Fruit fly (Drosophila melanogaster) whole organism, embryonic: Measurements from ENCODE around the gene Ufd1.

ENCODE experiments used
- Abd-B ChIP-seq: fragments of 200-800 bp; sonication (Bioruptor generic); optimal IDR thresholded peaks from 2 replicates; lab custom pipeline; 2018; ENCODE audit warnings: missing biosample characterization, mild to moderate bottlenecking, missing genetic modification characterization, moderate library complexity
- C15 ChIP-seq: fragments of 200-800 bp; sonication (Bioruptor generic); IDR thresholded peaks from 3 replicates; pipeline ENCODE4 v1.3.6; 2022; ENCODE audit warnings: missing biosample characterization, missing genetic modification characterization
- CG10431 ChIP-seq: fragments of 200-800 bp; sonication (Bioruptor generic); optimal IDR thresholded peaks from 3 replicates; lab custom pipeline; 2018; ENCODE audit warnings: missing biosample characterization, mild to moderate bottlenecking, missing genetic modification characterization
- CG10979 ChIP-seq: fragments of 200-800 bp; sonication (Bioruptor generic); optimal IDR thresholded peaks from 2 replicates; lab custom pipeline; 2018; ENCODE audit warnings: missing biosample characterization, mild to moderate bottlenecking, missing genetic modification characterization, moderate library complexity
- CG11695 ChIP-seq: fragments of 200-800 bp; sonication (Bioruptor generic); IDR thresholded peaks from 3 replicates; pipeline ENCODE4 v1.3.6; 2022; ENCODE audit warnings: missing biosample characterization, missing genetic modification characterization
- CG12071 ChIP-seq: fragments of 200-800 bp; sonication (Bioruptor generic); optimal IDR thresholded peaks from 3 replicates; lab custom pipeline; 2018; ENCODE audit warnings: missing biosample characterization, mild to moderate bottlenecking, missing genetic modification characterization
- CG13296 ChIP-seq: fragments of 200-800 bp; sonication (Bioruptor generic); optimal IDR thresholded peaks from 3 replicates; lab custom pipeline; 2018; ENCODE audit warnings: missing biosample characterization, mild to moderate bottlenecking, missing genetic modification characterization
- CG13775 ChIP-seq: fragments of 200-800 bp; sonication (Bioruptor generic); optimal IDR thresholded peaks from 3 replicates; lab custom pipeline; 2017; ENCODE audit warnings: missing biosample characterization, mild to moderate bottlenecking, missing genetic modification characterization
- CG14667 ChIP-seq: fragments of 200-800 bp; sonication (Bioruptor generic); IDR thresholded peaks from 2 replicates; pipeline ENCODE4 v1.3.6; 2022; ENCODE audit warnings: missing biosample characterization, missing genetic modification characterization
- CG1602 ChIP-seq: fragments of 200-800 bp; sonication (Bioruptor generic); optimal IDR thresholded peaks from 3 replicates; lab custom pipeline; 2016; ENCODE audit warnings: missing biosample characterization, missing genetic modification characterization
- CG1603 ChIP-seq: fragments of 200-800 bp; sonication (Bioruptor generic); optimal IDR thresholded peaks from 2 replicates; lab custom pipeline; 2019; ENCODE audit warnings: missing biosample characterization, mild to moderate bottlenecking, missing genetic modification characterization, moderate library complexity
- CG17568 ChIP-seq: fragments of 200-800 bp; sonication (Bioruptor generic); optimal IDR thresholded peaks from 2 replicates; lab custom pipeline; 2018; ENCODE audit warnings: missing biosample characterization, mild to moderate bottlenecking, missing genetic modification characterization, moderate library complexity
- CG18599 ChIP-seq: fragments of 200-800 bp; sonication (Bioruptor generic); optimal IDR thresholded peaks from 3 replicates; lab custom pipeline; 2017; ENCODE audit warnings: missing biosample characterization, missing genetic modification characterization, mild to moderate bottlenecking, moderate library complexity, missing genetic modification reagents
- CG18764 ChIP-seq: fragments of 200-800 bp; sonication (Bioruptor generic); optimal IDR thresholded peaks from 3 replicates; lab custom pipeline; 2016; ENCODE audit warnings: missing biosample characterization, missing genetic modification characterization
- CG2199 ChIP-seq: fragments of 200-800 bp; sonication (Bioruptor generic); IDR thresholded peaks from 3 replicates; pipeline ENCODE4 v1.3.6; 2022; ENCODE audit warnings: missing biosample characterization, missing genetic modification characterization
- CG34422 ChIP-seq: fragments of 200-800 bp; sonication (Bioruptor generic); IDR thresholded peaks from 3 replicates; pipeline ENCODE4 v1.3.6; 2022; ENCODE audit warnings: missing biosample characterization, missing genetic modification characterization
- CG3995 ChIP-seq: fragments of 200-800 bp; sonication (Bioruptor generic); optimal IDR thresholded peaks from 3 replicates; lab custom pipeline; 2016; ENCODE audit warnings: missing biosample characterization, missing genetic modification characterization
- CG4617 ChIP-seq: fragments of 200-800 bp; sonication (Bioruptor generic); optimal IDR thresholded peaks from 3 replicates; lab custom pipeline; 2016; ENCODE audit warnings: missing biosample characterization, missing genetic modification characterization, borderline replicate concordance
- CG7372 ChIP-seq: fragments of 200-800 bp; sonication (Bioruptor generic); IDR thresholded peaks from 2 replicates; pipeline ENCODE4 v1.3.6; 2022; ENCODE audit warnings: missing biosample characterization, missing genetic modification characterization
- CG8089 ChIP-seq: fragments of 200-800 bp; sonication (Bioruptor generic); optimal IDR thresholded peaks from 3 replicates; lab custom pipeline; 2016; ENCODE audit warnings: missing biosample characterization, missing genetic modification characterization
- CG9437 ChIP-seq: fragments of 200-800 bp; sonication (Bioruptor generic); optimal IDR thresholded peaks from 2 replicates; lab custom pipeline; 2018; ENCODE audit warnings: missing biosample characterization, mild to moderate bottlenecking, missing genetic modification characterization
- CG9727 ChIP-seq: fragments of 200-800 bp; sonication (Bioruptor generic); optimal IDR thresholded peaks from 3 replicates; lab custom pipeline; 2017; ENCODE audit warnings: missing biosample characterization, mild to moderate bottlenecking, missing genetic modification characterization
- Eip74EF ChIP-seq, 2 experiments: fragments of 200-800 bp in 1 of 2; fragments of >200 bp in 1 of 2; sonication (Bioruptor generic) in 1 of 2; optimal IDR thresholded peaks; 2 replicates each; lab custom pipeline; 2017 to 2019; ENCODE audit warnings: missing biosample characterization in 2 of 2, missing genetic modification characterization in 2 of 2, mild to moderate bottlenecking in 1 of 2, moderate library complexity in 1 of 2
- Neu2 ChIP-seq: fragments of 200-800 bp; sonication (Bioruptor generic); optimal IDR thresholded peaks from 3 replicates; lab custom pipeline; 2016; ENCODE audit warnings: missing biosample characterization, missing genetic modification characterization, borderline replicate concordance
- Oli ChIP-seq: fragments of 200-800 bp; sonication (Bioruptor generic); optimal IDR thresholded peaks from 2 replicates; lab custom pipeline; 2018; ENCODE audit warnings: missing biosample characterization, mild to moderate bottlenecking, missing genetic modification characterization, moderate library complexity
- Sry-δ ChIP-seq: fragments of 200-800 bp; sonication (Bioruptor generic); optimal IDR thresholded peaks from 2 replicates; lab custom pipeline; 2016; ENCODE audit warnings: missing biosample characterization, missing genetic modification characterization
- Xrp1 ChIP-seq: fragments of 200-800 bp; sonication (Bioruptor generic); IDR thresholded peaks from 2 replicates; pipeline ENCODE4 v1.3.6; 2022; ENCODE audit warnings: missing biosample characterization, missing genetic modification characterization
- caup ChIP-seq: fragments of 200-800 bp; sonication (Bioruptor generic); optimal IDR thresholded peaks from 3 replicates; lab custom pipeline; 2017; ENCODE audit warnings: missing biosample characterization, mild to moderate bottlenecking, missing genetic modification characterization, moderate library complexity; ENCODE audit not compliant: severe bottlenecking
- disco-r ChIP-seq: fragments of 200-800 bp; sonication (Bioruptor generic); optimal IDR thresholded peaks from 2 replicates; lab custom pipeline; 2016; ENCODE audit warnings: missing biosample characterization, missing genetic modification characterization
- ems ChIP-seq: fragments of 200-800 bp; sonication (Bioruptor generic); optimal IDR thresholded peaks from 3 replicates; lab custom pipeline; 2016; ENCODE audit warnings: missing biosample characterization, missing genetic modification characterization
- ewg ChIP-seq: fragments of 200-800 bp; sonication (Bioruptor generic); optimal IDR thresholded peaks from 3 replicates; lab custom pipeline; 2017; ENCODE audit warnings: mild to moderate bottlenecking, missing biosample characterization, missing genetic modification reagents, missing genetic modification characterization
- fd96Cb ChIP-seq: fragments of 200-800 bp; sonication (Bioruptor generic); optimal IDR thresholded peaks from 2 replicates; lab custom pipeline; 2018; ENCODE audit warnings: missing biosample characterization, mild to moderate bottlenecking, missing genetic modification characterization, moderate library complexity
- gce ChIP-seq: fragments of 200-800 bp; sonication (Bioruptor generic); IDR thresholded peaks from 3 replicates; pipeline ENCODE4 v1.3.6; 2022; ENCODE audit warnings: missing biosample characterization, missing genetic modification characterization
- gcm ChIP-seq: fragments of 200-800 bp; sonication (Bioruptor generic); optimal IDR thresholded peaks from 2 replicates; lab custom pipeline; 2019; ENCODE audit warnings: missing biosample characterization, mild to moderate bottlenecking, missing genetic modification characterization, moderate library complexity
- gsb ChIP-seq: fragments of 200-800 bp; sonication (Bioruptor generic); IDR thresholded peaks from 2 replicates; pipeline ENCODE4 v1.3.6; 2022; ENCODE audit warnings: missing biosample characterization, missing genetic modification characterization
- lab ChIP-seq: fragments of 200-800 bp; sonication (Bioruptor generic); optimal IDR thresholded peaks from 3 replicates; lab custom pipeline; 2017; ENCODE audit warnings: missing biosample characterization, missing genetic modification characterization, mild to moderate bottlenecking, moderate library complexity, missing genetic modification reagents
- odd ChIP-seq: fragments of 200-800 bp; sonication (Bioruptor generic); optimal IDR thresholded peaks from 2 replicates; lab custom pipeline; 2017; ENCODE audit warnings: missing biosample characterization, mild to moderate bottlenecking, missing genetic modification characterization
- org-1 ChIP-seq: fragments of 200-800 bp; sonication (Bioruptor generic); optimal IDR thresholded peaks from 2 replicates; lab custom pipeline; 2017; ENCODE audit warnings: missing biosample characterization, missing genetic modification characterization
- pan ChIP-seq, 4 experiments: fragments of >200 bp in 3 of 4; fragments of 200-800 bp in 1 of 4; sonication (Bioruptor generic) in 1 of 4; optimal IDR thresholded peaks in 3 of 4; IDR thresholded peaks in 1 of 4; 2 replicates each; pipeline versions ENCODE4 v1.3.6 to Lab custom; 2017 to 2022; ENCODE audit warnings: missing biosample characterization in 2 of 4, missing genetic modification characterization in 2 of 4, mixed read lengths in 1 of 4
- row ChIP-seq: fragments of 200-800 bp; sonication (Bioruptor generic); IDR thresholded peaks from 3 replicates; pipeline ENCODE4 v1.3.6; 2022; ENCODE audit warnings: missing biosample characterization, missing genetic modification characterization
- sc ChIP-seq, 3 experiments: fragments of >200 bp in 2 of 3; fragments of 200-800 bp in 1 of 3; sonication (Bioruptor generic) in 1 of 3; optimal IDR thresholded peaks; 2 replicates in 2 of 3; 3 replicates in 1 of 3; lab custom pipeline; 2017; ENCODE audit warnings: mild to moderate bottlenecking in 1 of 3, missing biosample characterization in 1 of 3, missing genetic modification characterization in 1 of 3, missing genetic modification reagents in 1 of 3
- sd ChIP-seq: fragments of 200-800 bp; sonication (Bioruptor generic); optimal IDR thresholded peaks from 3 replicates; lab custom pipeline; 2018; ENCODE audit warnings: missing biosample characterization, mild to moderate bottlenecking, missing genetic modification characterization, moderate library complexity
- sens ChIP-seq: fragments of 200-800 bp; sonication (Bioruptor generic); peaks from one replicate; lab custom pipeline; 2016; ENCODE audit warnings: missing biosample characterization, missing genetic modification characterization
- shn ChIP-seq: fragments of 200-800 bp; sonication (Bioruptor generic); optimal IDR thresholded peaks from 3 replicates; lab custom pipeline; 2016; ENCODE audit warnings: missing biosample characterization, missing genetic modification characterization
- tap ChIP-seq: fragments of 200-800 bp; optimal IDR thresholded peaks from 3 replicates; lab custom pipeline; 2019; ENCODE audit warnings: missing biosample characterization, mild to moderate bottlenecking, missing genetic modification characterization, moderate library complexity
- trem ChIP-seq: fragments of 200-800 bp; optimal IDR thresholded peaks from 3 replicates; lab custom pipeline; 2019; ENCODE audit warnings: missing biosample characterization, mild to moderate bottlenecking, missing genetic modification characterization, moderate library complexity
- unpg ChIP-seq: fragments of 200-800 bp; sonication (Bioruptor generic); optimal IDR thresholded peaks from 3 replicates; lab custom pipeline; 2018; ENCODE audit warnings: missing biosample characterization, mild to moderate bottlenecking, missing genetic modification characterization, moderate library complexity
- vfl ChIP-seq: fragments of 200-800 bp; sonication (Bioruptor generic); optimal IDR thresholded peaks from 2 replicates; lab custom pipeline; 2016; ENCODE audit warnings: missing biosample characterization, missing genetic modification characterization
- wek ChIP-seq: fragments of 200-800 bp; sonication (Bioruptor generic); optimal IDR thresholded peaks from 3 replicates; lab custom pipeline; 2018; ENCODE audit warnings: missing biosample characterization, mild to moderate bottlenecking, missing genetic modification characterization, moderate library complexity

The Ufd1 gene

DNA sequence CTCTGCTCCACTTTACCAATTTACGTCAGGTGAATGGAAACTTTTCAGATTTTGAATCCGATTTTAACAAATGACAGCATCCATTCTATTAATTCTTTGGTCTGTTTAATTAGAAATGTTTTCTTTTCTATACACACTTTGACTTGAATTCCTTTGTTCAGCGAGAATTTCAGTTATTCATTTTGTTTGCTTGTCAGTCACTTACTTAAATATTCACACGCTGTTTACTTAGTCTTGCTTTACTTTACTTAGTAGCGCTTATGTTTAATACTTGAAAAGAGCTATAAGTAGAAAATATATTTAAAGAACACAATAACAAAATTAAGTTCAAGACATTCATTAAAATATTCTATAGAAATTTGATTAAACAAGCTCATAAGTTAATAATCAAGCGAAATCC, 15.6 kb downstream of the Ufd1 start, which contains the start of gene CG32073 (continued):
- TF ChIP-seq CG10979 (tag; lab: Kevin White, UChicago) (peak; percentile 33), CG12071 (peak; percentile 75), CG18764 (peak; percentile 75), ewg (GFP tag; lab: Kevin White, UChicago) (no peak), CG17568 (no peak), CG2199 (GFP tag; lab: Robert Waterston, UW) (no peak), lab (GFP tag; lab: Kevin White, UChicago) (peak; percentile 75), Sry-δ (GFP tag; lab: Kevin White, UChicago) (peak; percentile 29), CG11695 (0 out of 3 replicates have a peak, but pooled peaks have one; percentile 20), Neu2 (GFP tag; lab: Kevin White, UChicago) (no peak), Abd-B (no peak), trem (tag; lab: Kevin White, UChicago) (no peak), Xrp1 (no peak), ems (GFP tag; lab: Kevin White, UChicago) (no peak), CG13775 (GFP tag; lab: Kevin White, UChicago) (no peak), sd (no peak), C15 (peak; percentile 22; the same call in 1 of the 3 replicates), CG4617 (GFP tag; lab: Kevin White, UChicago) (no peak), CG9437 (GFP tag; lab: Kevin White, UChicago) (no peak), Oli (no peak), odd (GFP tag; lab: Kevin White, UChicago) (no peak), unpg (GFP tag; lab: Kevin White, UChicago) (peak; percentile 49), CG8089 (GFP tag; lab: Kevin White, UChicago) (no peak), sens (GFP tag; lab: Kevin White, UChicago) (no peak), CG34422 (GFP tag; lab: Robert Waterston, UW) (no peak), gcm (peak; percentile 23), pan (optimal IDR thresholded peaks at IDR 0.05; lab: Kevin White, UChicago) (no peak), pan (GFP tag; optimal IDR thresholded peaks at IDR 0.05 in 1 of 2, IDR thresholded peaks at IDR 0.05 in 1 of 2) (no peak), wek (peak; percentile 40), CG18599 (GFP tag; lab: Kevin White, UChicago) (peak; percentile 75), CG10431 (GFP tag; lab: Kevin White, UChicago) (no peak), gce (no peak), tap (tag; lab: Kevin White, UChicago) (peak; percentile 36), CG9727 (GFP tag; lab: Kevin White, UChicago) (peak; percentile 16), org-1 (GFP tag; lab: Kevin White, UChicago) (peak; percentile 1), gsb (no peak), CG14667 (GFP tag; lab: Robert Waterston, UW) (no peak), CG1602 (no peak), CG13296 (GFP tag; lab: Kevin White, UChicago) (peak; percentile 55), CG3995 (GFP tag; lab: Kevin White, UChicago) (no peak), disco-r (no peak), sc (optimal IDR thresholded peaks at IDR 0.05; lab: Kevin White, UChicago) (no peak), sc (GFP tag; optimal IDR thresholded peaks at IDR 0.05; lab: Kevin White, UChicago) (no peak), caup (GFP tag; lab: Kevin White, UChicago) (peak; percentile 38), CG7372 (GFP tag; lab: Robert Waterston, UW) (no peak), shn (GFP tag; lab: Kevin White, UChicago) (no peak), CG1603 (tag; lab: Kevin White, UChicago) (peak; percentile 23), Eip74EF (GFP tag; optimal IDR thresholded peaks at IDR 0.05; lab: Kevin White, UChicago) (no peak), row (GFP tag; lab: Robert Waterston, UW) (no peak), vfl (GFP tag; lab: Kevin White, UChicago) (no peak), fd96Cb (tag; lab: Kevin White, UChicago) (peak; percentile 28)
